Worm (Caenorhabditis elegans): Measurements from ENCODE around the gene lurp-3.

The lurp-3 gene

DNA sequence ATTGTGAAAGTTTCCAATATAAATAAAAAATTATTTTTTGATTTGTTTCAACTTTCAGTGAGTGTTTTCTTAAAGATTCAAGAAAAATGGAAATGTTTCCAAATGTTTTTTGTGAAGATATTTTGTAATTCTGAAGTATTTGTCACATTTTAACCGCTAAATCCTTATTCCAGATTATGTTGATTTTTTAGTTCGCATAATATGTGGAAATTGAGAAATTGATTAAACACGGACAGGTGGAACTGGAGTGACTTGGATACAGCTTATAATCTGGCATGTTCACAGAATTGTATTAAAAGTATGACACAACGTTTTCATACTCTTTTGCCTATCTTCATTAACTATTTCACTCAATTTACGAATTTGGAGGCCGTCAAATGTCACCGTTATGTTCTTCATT is at the start of gene lurp-3:
Gene lurp-3, plus strand, starts transcription at position 301 of the 400 bp plus-strand sequence.
- no peak for TF ChIP-seq unc-62 (GFP tag; optimal IDR thresholded peaks at IDR 0.05)

ce11 chrV:13406032-13406431 is 49.5 kb upstream of the lurp-3 start, which contains the start of gene cutl-1:
Gene cutl-1 (minus strand): TSS chrV:13406114.
- TF ChIP-seq unc-62 (GFP tag; optimal IDR thresholded peaks at IDR 0.05) = no peak

- no peak for TF ChIP-seq unc-62 (GFP tag; optimal IDR thresholded peaks at IDR 0.05)
Observed at ce11 chrV:13406511-13406910, 49.0 kb upstream of the lurp-3 start, which contains the start of gene F53F1.2. Gene F53F1.2 (plus strand): TSS chrV:13406816.

DNA sequence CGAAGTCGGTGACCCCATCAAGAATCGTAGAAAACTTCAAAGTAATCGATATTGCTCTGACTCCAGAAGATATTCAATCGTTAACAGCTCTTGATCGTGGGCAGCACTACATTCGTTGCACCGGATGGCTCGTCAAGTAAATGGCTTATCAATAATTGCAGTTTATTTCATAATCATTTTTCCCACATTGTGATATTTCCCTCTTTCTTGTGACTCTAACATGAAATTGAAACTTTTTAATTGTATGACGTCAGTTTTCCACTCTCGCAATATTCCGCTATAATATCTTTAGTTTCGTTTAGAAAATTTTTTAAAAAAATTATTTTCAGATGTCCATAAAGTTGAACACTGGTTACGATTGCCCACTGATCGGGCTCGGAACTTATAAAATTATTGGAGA is 47.6 kb upstream of the lurp-3 start, which contains the start of gene F53F1.3:
Gene F53F1.3, plus strand, starts transcription at position 330 of the 400 bp plus-strand sequence.
- no peak for TF ChIP-seq unc-62 (GFP tag; optimal IDR thresholded peaks at IDR 0.05)

ce11 chrV:13408440-13408839 is 47.1 kb upstream of the lurp-3 start:
- no peak for TF ChIP-seq unc-62 (GFP tag; optimal IDR thresholded peaks at IDR 0.05)

DNA sequence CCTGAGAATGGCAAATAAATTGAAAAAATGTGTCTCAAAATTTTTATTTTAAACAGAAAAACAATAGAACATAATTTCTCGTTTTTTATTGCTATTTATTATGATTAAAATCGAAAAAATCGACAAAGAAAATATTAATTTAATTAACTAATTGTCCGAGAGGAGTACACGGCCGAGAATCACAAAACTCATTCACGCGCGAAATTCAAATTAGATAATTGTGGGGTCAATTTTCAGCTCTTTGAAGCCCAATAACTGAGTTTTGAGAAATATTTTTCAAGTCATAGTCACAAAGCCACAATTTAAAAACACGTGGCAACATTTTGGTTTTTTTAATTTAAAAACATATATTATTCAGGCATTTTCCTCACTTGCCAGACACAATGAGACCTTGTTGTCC is 46.5 kb upstream of the lurp-3 start:
- TF ChIP-seq unc-62 (GFP tag; optimal IDR thresholded peaks at IDR 0.05) = no peak

DNA sequence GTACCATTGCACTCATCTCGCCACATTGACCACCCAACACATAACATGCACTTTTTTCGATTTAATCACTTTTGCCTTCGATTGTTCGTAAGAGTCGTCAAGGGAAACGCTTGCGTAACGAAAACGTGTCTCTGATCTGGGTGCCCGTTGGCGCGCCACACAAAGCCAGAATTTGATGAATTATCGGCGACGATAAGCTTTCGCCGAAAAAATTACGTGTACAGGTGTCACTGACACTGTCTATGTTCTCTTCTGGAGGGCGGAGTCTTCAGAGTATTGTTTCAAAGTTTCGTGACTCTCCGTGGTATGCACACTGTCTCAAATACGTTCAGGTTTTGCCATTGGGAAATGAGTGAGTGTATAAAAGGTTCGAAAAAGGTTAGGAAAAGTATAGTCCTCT is 44.9 kb upstream of the lurp-3 start, which contains the start of gene F53F1.4:
Gene F53F1.4, plus strand, starts transcription at position 390 of the 400 bp plus-strand sequence.
- TF ChIP-seq unc-62 (GFP tag; optimal IDR thresholded peaks at IDR 0.05) = no peak

DNA sequence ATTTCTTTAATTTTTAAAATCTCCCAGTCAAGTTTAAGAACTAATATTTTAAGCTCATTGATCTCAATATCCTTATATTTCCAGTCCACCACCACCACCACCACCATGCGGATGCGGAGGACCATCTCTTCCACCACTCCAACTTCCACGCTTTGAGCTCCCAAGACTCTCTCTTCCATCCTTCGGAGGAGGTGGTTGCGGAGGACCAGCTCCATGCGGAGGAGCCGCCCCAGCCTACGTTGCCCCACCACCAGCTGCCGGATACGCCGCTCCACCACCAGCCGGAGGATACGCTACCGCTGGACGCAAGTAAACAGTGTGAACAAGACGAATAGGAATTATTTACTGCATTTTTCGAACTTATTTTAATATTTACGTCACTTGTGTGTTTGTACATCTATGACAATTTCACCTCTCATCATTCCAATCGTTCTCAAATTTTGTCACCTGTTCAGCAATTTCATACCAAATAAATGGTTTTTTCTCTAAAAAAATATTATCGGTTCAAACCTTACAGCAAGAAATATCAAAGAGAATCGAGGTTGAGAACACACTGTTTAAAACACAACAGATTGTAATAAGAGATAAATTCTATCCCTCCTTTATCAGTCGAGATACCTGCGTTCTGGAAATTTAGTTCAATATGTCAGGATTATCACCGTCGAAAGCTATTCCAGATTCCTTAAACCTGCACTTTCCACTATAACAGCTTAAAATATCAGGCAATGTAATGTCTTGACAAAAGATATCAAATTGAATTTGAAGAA is 44.1 kb upstream of the lurp-3 start:
- TF ChIP-seq unc-62 (GFP tag; optimal IDR thresholded peaks at IDR 0.05) = no peak

DNA sequence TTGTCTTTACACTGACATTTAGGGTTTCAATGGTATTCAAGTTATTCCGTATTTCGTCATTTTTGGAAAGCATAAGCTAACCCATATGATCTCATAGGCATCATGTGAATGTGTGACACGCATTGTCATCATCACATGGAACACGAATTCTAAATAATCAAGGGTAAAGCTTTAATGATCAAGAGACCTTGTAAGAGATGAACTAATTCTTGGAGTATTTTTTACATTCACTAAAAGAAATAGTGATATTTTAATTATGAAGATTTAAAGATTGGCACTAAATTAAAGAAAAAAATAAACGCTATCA is 43.6 kb upstream of the lurp-3 start:
- no peak for TF ChIP-seq unc-62 (GFP tag; optimal IDR thresholded peaks at IDR 0.05)

DNA sequence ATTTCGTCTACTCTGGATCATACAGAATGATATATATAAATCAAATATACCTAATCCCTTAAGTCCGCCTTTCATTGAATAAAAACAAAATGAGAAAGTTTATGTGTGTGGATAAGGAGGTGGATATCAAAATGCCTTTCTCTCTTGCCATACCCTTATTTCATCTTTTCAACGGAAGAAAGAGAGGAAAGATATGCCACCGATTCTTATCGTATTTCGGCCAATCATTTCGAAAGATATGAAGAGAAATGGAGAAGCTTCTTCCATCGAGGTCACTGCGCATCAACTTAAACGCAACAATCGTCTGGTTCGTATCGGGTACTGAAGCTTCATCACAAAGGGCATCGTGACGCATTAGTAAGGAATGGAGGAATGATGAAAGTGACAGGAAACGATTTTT is 42.2 kb upstream of the lurp-3 start:
- TF ChIP-seq unc-62 (GFP tag; optimal IDR thresholded peaks at IDR 0.05) = no peak

- TF ChIP-seq unc-62 (GFP tag; optimal IDR thresholded peaks at IDR 0.05) = no peak
Observed at ce11 chrV:13414585-13414984, 41.0 kb upstream of the lurp-3 start, which contains the start of gene cut-2. Gene cut-2 (plus strand): TSS chrV:13414949.

- TF ChIP-seq unc-62 (GFP tag; optimal IDR thresholded peaks at IDR 0.05) = no peak
Observed at ce11 chrV:13415462-13415861, 40.1 kb upstream of the lurp-3 start.

DNA sequence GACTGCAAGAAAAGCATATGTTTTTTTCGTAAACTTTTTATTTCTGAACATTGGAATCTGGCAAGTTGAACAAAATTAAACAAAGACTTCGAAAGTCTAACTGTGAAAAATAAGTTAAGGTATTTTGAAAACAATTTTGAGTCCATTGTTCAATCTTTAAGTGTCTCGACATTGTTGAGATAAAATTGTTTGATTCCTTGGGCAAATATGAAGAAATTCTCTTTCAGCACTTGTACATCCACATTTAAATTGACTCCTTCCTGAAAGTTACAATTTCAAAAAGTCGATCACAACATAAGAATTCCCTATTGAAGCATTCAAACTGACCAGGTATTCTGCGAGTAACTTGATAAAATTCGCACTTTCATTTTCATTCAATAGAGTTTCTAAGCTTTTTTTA is 39.5 kb upstream of the lurp-3 start:
- TF ChIP-seq unc-62 (GFP tag; optimal IDR thresholded peaks at IDR 0.05) = no peak

DNA sequence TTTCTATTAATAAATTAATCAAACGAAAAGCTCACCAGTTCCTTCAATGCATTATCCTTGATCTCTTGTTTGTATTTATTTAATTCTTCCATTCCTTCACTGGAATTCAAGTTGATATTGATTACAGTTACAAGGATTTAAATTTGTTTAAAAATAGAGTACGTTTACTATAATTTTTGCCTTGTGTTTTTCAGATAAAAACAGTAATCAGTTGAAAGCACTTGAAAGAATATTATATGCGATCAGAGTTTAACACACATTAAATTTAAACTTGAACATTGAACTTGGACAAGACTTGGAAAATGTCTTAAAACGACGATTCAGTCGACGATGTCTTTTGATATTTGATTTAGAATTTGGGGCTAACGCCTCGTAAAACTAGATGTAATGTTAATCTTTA is 38.0 kb upstream of the lurp-3 start, which contains the start of gene F53F1.6:
Gene F53F1.6, minus strand, starts transcription at position 101 of the 400 bp plus-strand sequence.
- no peak for TF ChIP-seq unc-62 (GFP tag; optimal IDR thresholded peaks at IDR 0.05)

ce11 chrV:13420640-13421039 is 34.9 kb upstream of the lurp-3 start, which contains the start of gene srv-8:
Gene srv-8 (minus strand): TSS chrV:13420740.
- TF ChIP-seq unc-62 (GFP tag; optimal IDR thresholded peaks at IDR 0.05) = no peak

- no peak for TF ChIP-seq unc-62 (GFP tag; optimal IDR thresholded peaks at IDR 0.05)
Observed at ce11 chrV:13421697-13422096, 33.9 kb upstream of the lurp-3 start.

ce11 chrV:13423045-13423444 is 32.5 kb upstream of the lurp-3 start, which contains the start of gene srv-9:
Gene srv-9 (minus strand): TSS chrV:13423145.
- no peak for TF ChIP-seq unc-62 (GFP tag; optimal IDR thresholded peaks at IDR 0.05)
